Fruit fly (Drosophila melanogaster): ENCODE results near the gene Cpr64Ac.

dm6 chr3L:4211440-4211839 lies 1.3 kb downstream of the Cpr64Ac start, which contains the start of gene Cpr64Ab:
- TF ChIP-seq jumu (GFP tag; optimal IDR thresholded peaks at IDR 0.05), result no peak
- TF ChIP-seq ac (GFP tag; optimal IDR thresholded peaks at IDR 0.05), result no peak
- TF ChIP-seq Opbp (GFP tag; IDR thresholded peaks at IDR 0.05; ENCODE audit: partially characterized antibody), result no peak
- TF ChIP-seq CG7271 (tag; optimal IDR thresholded peaks at IDR 0.05), result no peak
- no peak for TF ChIP-seq kah (GFP tag; optimal IDR thresholded peaks at IDR 0.05)
- TF ChIP-seq sqz (GFP tag; optimal IDR thresholded peaks at IDR 0.05), result no peak
- TF ChIP-seq CG15269 (tag; optimal IDR thresholded peaks at IDR 0.05), result no peak
- no peak for TF ChIP-seq CG16779 (GFP tag; IDR thresholded peaks at IDR 0.05)
- no peak for TF ChIP-seq lola (GFP tag; optimal IDR thresholded peaks at IDR 0.05)
- TF ChIP-seq CG1602 (GFP tag; optimal IDR thresholded peaks at IDR 0.05), result no peak
- no peak for TF ChIP-seq Fer2 (tag; optimal IDR thresholded peaks at IDR 0.05)
- TF ChIP-seq C15 (GFP tag; IDR thresholded peaks at IDR 0.05), result no peak

All from whole organism, embryonic.